Fruit fly (Drosophila melanogaster) whole organism, prepupa: Measurements from ENCODE around the gene CG43896.

Source experiments
- CG10631 ChIP-seq: fragments of 200-800 bp; sonication (Bioruptor generic); optimal IDR thresholded peaks from 2 replicates; lab custom pipeline; 2016; ENCODE audit warnings: missing biosample characterization, missing genetic modification characterization
- CG3919 ChIP-seq: fragments of 200-800 bp; sonication (Bioruptor generic); optimal IDR thresholded peaks from 3 replicates; lab custom pipeline; 2016; ENCODE audit warnings: missing biosample characterization, missing genetic modification characterization
- CG4318 ChIP-seq: fragments of 200-800 bp; sonication (Bioruptor generic); optimal IDR thresholded peaks from 3 replicates; lab custom pipeline; 2017; ENCODE audit warnings: missing biosample characterization, mild to moderate bottlenecking, missing genetic modification characterization
- CG6854 ChIP-seq: fragments of 200-800 bp; sonication (Bioruptor generic); optimal IDR thresholded peaks from 2 replicates; lab custom pipeline; 2017; ENCODE audit warnings: missing biosample characterization, mild to moderate bottlenecking, missing genetic modification characterization
- CG7368 ChIP-seq: fragments of 200-800 bp; sonication (Bioruptor generic); optimal IDR thresholded peaks from 3 replicates; lab custom pipeline; 2016; ENCODE audit warnings: missing biosample characterization, missing genetic modification characterization
- CG8632 ChIP-seq: fragments of 200-800 bp; sonication (Bioruptor generic); optimal IDR thresholded peaks from 3 replicates; lab custom pipeline; 2016; ENCODE audit warnings: missing biosample characterization, missing genetic modification characterization
- Eip78C ChIP-seq: fragments of 200-800 bp; sonication (Bioruptor generic); peaks from one replicate; lab custom pipeline; 2016; ENCODE audit warnings: missing biosample characterization, missing genetic modification characterization
- OdsH ChIP-seq: fragments of 200-800 bp; sonication (Bioruptor generic); optimal IDR thresholded peaks from 3 replicates; lab custom pipeline; 2016; ENCODE audit warnings: missing biosample characterization, missing genetic modification characterization
- Sox15 ChIP-seq: fragments of 200-800 bp; sonication (Bioruptor generic); optimal IDR thresholded peaks from 3 replicates; lab custom pipeline; 2016; ENCODE audit warnings: missing biosample characterization, missing genetic modification characterization
- dac ChIP-seq: fragments of 200-800 bp; sonication (Bioruptor generic); optimal IDR thresholded peaks from 2 replicates; lab custom pipeline; 2017; ENCODE audit warnings: missing biosample characterization, mild to moderate bottlenecking, missing genetic modification characterization
- topi ChIP-seq: fragments of 200-800 bp; sonication (Bioruptor generic); optimal IDR thresholded peaks from 3 replicates; lab custom pipeline; 2016; ENCODE audit warnings: missing biosample characterization, missing genetic modification characterization

DNA sequence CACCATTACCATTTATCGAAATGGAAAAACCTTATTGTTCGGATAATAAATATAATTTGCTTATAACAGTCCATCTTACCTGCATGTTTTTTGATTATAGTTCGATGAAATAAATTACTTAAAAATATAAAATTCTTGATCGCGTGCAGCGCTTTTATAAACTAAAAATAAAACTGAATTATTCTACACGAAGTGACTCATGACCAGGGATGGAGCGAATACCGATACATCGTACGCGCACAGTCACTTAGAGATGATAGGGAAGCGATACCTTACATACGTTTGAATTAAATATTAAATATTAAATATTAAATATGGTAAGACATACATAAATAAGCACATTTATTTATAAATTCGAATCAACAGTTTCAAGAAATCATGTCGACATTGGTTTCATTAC is 17.0 kb downstream of the CG43896 start, which contains the start of gene viaf:
- no peak for TF ChIP-seq CG4318
- no peak for TF ChIP-seq CG8632 (GFP tag; lab: Kevin White, UChicago)
- no peak for TF ChIP-seq OdsH (GFP tag; lab: Kevin White, UChicago)
- no peak for TF ChIP-seq CG3919 (GFP tag; lab: Kevin White, UChicago)
- no peak for TF ChIP-seq topi
- TF ChIP-seq Eip78C (GFP tag; lab: Kevin White, UChicago) = no peak
- no peak for TF ChIP-seq CG10631 (GFP tag; lab: Kevin White, UChicago)
- TF ChIP-seq CG6854 (GFP tag; lab: Kevin White, UChicago) = no peak
- TF ChIP-seq Sox15 (GFP tag; lab: Kevin White, UChicago) = peak; percentile 3
- TF ChIP-seq dac = no peak
- TF ChIP-seq CG7368 (GFP tag; lab: Kevin White, UChicago) = no peak
